Worm (Caenorhabditis elegans) whole organism, early embryonic: ENCODE results near the gene famh-136.
A peak's percentile ranks its signal among the peaks of the same experiment; 100 is the strongest.

Experiments used
- F13C5.2 ChIP-seq: sonication (generic microtip); optimal IDR thresholded peaks from 2 replicates; lab custom pipeline; 2017; ENCODE audit warnings: mild to moderate bottlenecking, missing genetic modification characterization, inconsistent platforms, missing compliant biosample characterization
- aly-1 ChIP-seq: sonication (generic microtip); optimal IDR thresholded peaks from 2 replicates; lab custom pipeline; 2016; ENCODE audit warnings: missing genetic modification characterization, missing compliant biosample characterization
- ama-1 ChIP-seq: fragments of 150-350 bp; optimal IDR thresholded peaks from 2 replicates; lab custom pipeline; 2014
- ceh-13 ChIP-seq: fragments of 200-800 bp; sonication (Bioruptor generic); optimal IDR thresholded peaks from 2 replicates; lab custom pipeline; 2018; ENCODE audit warnings: mild to moderate bottlenecking, missing genetic modification characterization, missing compliant biosample characterization
- ceh-36 ChIP-seq: sonication (generic microtip); optimal IDR thresholded peaks from 2 replicates; lab custom pipeline; 2016; ENCODE audit warnings: missing genetic modification characterization, inconsistent platforms, missing compliant biosample characterization
- flt-1 ChIP-seq: fragments of 200-800 bp; sonication (Bioruptor generic); IDR thresholded peaks from 2 replicates; pipeline ENCODE4 v1.3.6; 2022; ENCODE audit warnings: missing genetic modification characterization, missing compliant biosample characterization
- hmbx-1 ChIP-seq: sonication (generic microtip); optimal IDR thresholded peaks from 2 replicates; lab custom pipeline; 2016; ENCODE audit warnings: mild to moderate bottlenecking, missing genetic modification characterization, missing compliant biosample characterization
- hmg-4 ChIP-seq: fragments of 200-800 bp; sonication (Bioruptor generic); optimal IDR thresholded peaks from 2 replicates; lab custom pipeline; 2018; ENCODE audit warnings: mild to moderate bottlenecking, missing genetic modification characterization, missing compliant biosample characterization
- pes-1 ChIP-seq: fragments of 200-800 bp; sonication (Bioruptor generic); IDR thresholded peaks from 2 replicates; pipeline ENCODE4 v1.3.6; 2022; ENCODE audit warnings: missing genetic modification reagents, missing genetic modification characterization, missing compliant biosample characterization
- sea-1 ChIP-seq: fragments of 200-800 bp; sonication (Bioruptor generic); conservative IDR thresholded peaks from 2 replicates; pipeline ENCODE4 v1.3.6; 2022; ENCODE audit warnings: missing genetic modification characterization, missing compliant biosample characterization
- tbx-11 ChIP-seq: fragments of 200-800 bp; sonication (Bioruptor generic); IDR thresholded peaks from 2 replicates; pipeline ENCODE4 v1.3.6; 2022; ENCODE audit warnings: missing genetic modification characterization, missing compliant biosample characterization
- tbx-37 ChIP-seq: fragments of 200-800 bp; sonication (Bioruptor generic); conservative IDR thresholded peaks from 2 replicates; pipeline ENCODE4 v1.3.6; 2022; ENCODE audit warnings: missing genetic modification reagents, missing genetic modification characterization, missing compliant biosample characterization
- tra-4 ChIP-seq: sonication (generic microtip); optimal IDR thresholded peaks from 2 replicates; lab custom pipeline; 2017; ENCODE audit warnings: missing genetic modification characterization, missing compliant biosample characterization

- TF ChIP-seq ama-1 (lab: Kevin White, UChicago) = peak; percentile 81
- TF ChIP-seq tbx-11 (GFP tag; lab: Robert Waterston, UW) = 0 out of 2 replicates have a peak, but pooled peaks have one; percentile 21
- peak; percentile 77 for TF ChIP-seq hmg-4 (GFP tag; lab: Kevin White, UChicago)
- no peak for TF ChIP-seq ceh-36 (tag; lab: Kevin White, UChicago)
- TF ChIP-seq tbx-37 (GFP tag; lab: Robert Waterston, UW) = no peak
- no peak for TF ChIP-seq flt-1 (GFP tag; lab: Robert Waterston, UW)
- no peak for TF ChIP-seq hmbx-1 (tag; lab: Kevin White, UChicago)
- no peak for TF ChIP-seq tra-4 (tag; lab: Kevin White, UChicago)
- no peak for TF ChIP-seq F13C5.2
- no peak; the same call in 1 of the 2 replicates for TF ChIP-seq pes-1
- TF ChIP-seq ceh-13 (GFP tag; lab: Kevin White, UChicago) = no peak
- peak; percentile 68 for TF ChIP-seq aly-1 (tag; lab: Kevin White, UChicago)
- peak; percentile 34; the same call in 1 of the 2 replicates for TF ChIP-seq sea-1
These were observed 22.2 kb upstream of the famh-136 start for ce11 chrIII:8865294-8865766.
